Worm (Caenorhabditis elegans) whole organism, L2 larva: ENCODE measurements around the gene urm-1.

Source experiments
- fos-1 ChIP-seq: fragments of 150-350 bp; optimal IDR thresholded peaks from 2 replicates; lab custom pipeline; 2014; ENCODE audit warnings: missing biosample characterization, missing genetic modification characterization
- lin-39 ChIP-seq: fragments of 150-350 bp; optimal IDR thresholded peaks from 2 replicates; lab custom pipeline; 2014; ENCODE audit warnings: missing biosample characterization, missing genetic modification reagents, missing genetic modification characterization
- sem-4 ChIP-seq: fragments of 150-350 bp; optimal IDR thresholded peaks from 2 replicates; lab custom pipeline; 2014; ENCODE audit warnings: missing biosample characterization, missing genetic modification reagents, missing genetic modification characterization
- skn-1 ChIP-seq: sonication (generic microtip); optimal IDR thresholded peaks from 2 replicates; lab custom pipeline; 2017; ENCODE audit warnings: missing biosample characterization, missing genetic modification characterization
- unc-39 ChIP-seq: fragments of 150-350 bp; optimal IDR thresholded peaks from 2 replicates; lab custom pipeline; 2014; ENCODE audit warnings: missing biosample characterization, missing genetic modification characterization
- unc-55 ChIP-seq: fragments of 150-350 bp; sonication (generic microtip); optimal IDR thresholded peaks from 3 replicates; lab custom pipeline; 2014; ENCODE audit warnings: missing biosample characterization, missing genetic modification reagents, missing genetic modification characterization

DNA sequence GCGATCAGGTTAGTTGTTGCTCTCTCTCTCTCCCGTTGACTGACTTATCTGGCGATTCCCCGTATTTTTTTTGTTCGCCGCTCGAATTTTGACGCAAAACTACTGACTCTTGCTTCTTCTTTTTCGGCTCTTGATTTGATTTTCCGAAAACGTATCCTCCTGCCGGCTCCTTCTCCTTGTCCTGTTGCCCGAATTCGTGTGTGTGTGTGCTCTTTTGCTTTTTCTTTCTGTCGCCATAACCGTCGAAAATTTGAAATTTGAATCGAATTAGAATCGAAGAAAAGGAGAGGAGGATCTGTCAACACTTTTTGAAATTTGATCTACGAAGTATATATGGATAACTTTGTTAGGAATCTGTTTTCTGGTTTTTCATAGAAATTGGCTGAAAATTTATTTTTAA, 7.3 kb downstream of the urm-1 start:
- no peak for TF ChIP-seq lin-39 (tag; lab: Kevin White, UChicago)
- no peak for TF ChIP-seq skn-1
- TF ChIP-seq sem-4 (tag; lab: Kevin White, UChicago) = no peak
- no peak for TF ChIP-seq unc-55
- no peak for TF ChIP-seq fos-1 (tag; lab: Kevin White, UChicago)
- no peak for TF ChIP-seq unc-39 (tag; lab: Kevin White, UChicago)
